Worm (Caenorhabditis elegans) whole organism, L1 larva: ENCODE results near the gene ZK1236.1.

Source experiments
- C04F5.9 ChIP-seq: sonication (generic microtip); optimal IDR thresholded peaks from 2 replicates; lab custom pipeline; 2016; ENCODE audit warnings: missing genetic modification characterization, missing compliant biosample characterization
- C16A3.4 ChIP-seq: fragments of 150-350 bp; optimal IDR thresholded peaks from 2 replicates; lab custom pipeline; 2014; ENCODE audit warnings: missing biosample characterization, missing genetic modification characterization
- C34B4.2 ChIP-seq: sonication (generic microtip); optimal IDR thresholded peaks from 2 replicates; lab custom pipeline; 2017; ENCODE audit warnings: mild to moderate bottlenecking, missing genetic modification characterization, missing compliant biosample characterization
- ceh-82 ChIP-seq, 3 experiments: fragments of 150-350 bp in 1 of 3; sonication (generic microtip) in 2 of 3; optimal IDR thresholded peaks; 2 replicates each; lab custom pipeline; 2014 to 2017; ENCODE audit warnings: missing biosample characterization in 3 of 3, missing genetic modification characterization in 3 of 3
- ceh-88 ChIP-seq: fragments of 200-800 bp; sonication (Bioruptor generic); IDR thresholded peaks from 2 replicates; pipeline ENCODE4 v1.3.6; 2022; ENCODE audit warnings: missing genetic modification characterization, missing compliant biosample characterization
- egl-13 ChIP-seq: sonication (generic microtip); optimal IDR thresholded peaks from 2 replicates; lab custom pipeline; 2016; ENCODE audit warnings: missing genotype, missing genetic modification reagents, missing genetic modification characterization, missing compliant biosample characterization
- egl-27 ChIP-seq, 2 experiments: fragments of 150-350 bp in 1 of 2; sonication (generic microtip); optimal IDR thresholded peaks; 3 replicates each; lab custom pipeline; 2017 to 2018; ENCODE audit warnings: missing biosample characterization in 2 of 2, missing genetic modification characterization in 2 of 2, missing genetic modification reagents in 2 of 2
- elt-2 ChIP-seq: sonication (generic microtip); optimal IDR thresholded peaks from 2 replicates; lab custom pipeline; 2016; ENCODE audit warnings: missing genetic modification characterization, mild to moderate bottlenecking, inconsistent platforms, missing compliant biosample characterization, missing genetic modification reagents
- grh-1 ChIP-seq: fragments of 200-800 bp; sonication (Bioruptor generic); IDR thresholded peaks from 2 replicates; pipeline ENCODE4 v1.3.6; 2022; ENCODE audit warnings: missing genetic modification reagents, missing genetic modification characterization, missing compliant biosample characterization
- hlh-17 ChIP-seq: fragments of 200-800 bp; sonication (Bioruptor generic); optimal IDR thresholded peaks from 2 replicates; lab custom pipeline; 2018; ENCODE audit warnings: missing genetic modification characterization, mild to moderate bottlenecking, missing compliant biosample characterization, moderate library complexity, borderline replicate concordance
- lin-15B ChIP-seq: fragments of 150-350 bp; sonication (generic microtip); optimal IDR thresholded peaks from 3 replicates; lab custom pipeline; 2014; ENCODE audit warnings: missing biosample characterization, missing genetic modification characterization
- lin-39 ChIP-seq: fragments of 150-350 bp; optimal IDR thresholded peaks from 2 replicates; lab custom pipeline; 2014; ENCODE audit warnings: missing biosample characterization, missing genetic modification reagents, missing genetic modification characterization
- mab-9 ChIP-seq: fragments of 200-800 bp; sonication (Bioruptor generic); IDR thresholded peaks from 2 replicates; pipeline ENCODE4 v1.3.6; 2022; ENCODE audit warnings: missing genetic modification reagents, missing genetic modification characterization, missing compliant biosample characterization
- nhr-12 ChIP-seq: sonication (generic microtip); optimal IDR thresholded peaks from 2 replicates; lab custom pipeline; 2017; ENCODE audit warnings: missing biosample characterization, missing genetic modification characterization
- nhr-19 ChIP-seq: fragments of 200-800 bp; sonication (Bioruptor generic); conservative IDR thresholded peaks from 2 replicates; pipeline ENCODE4 v1.3.6; 2022; ENCODE audit warnings: missing genetic modification characterization, missing compliant biosample characterization
- nhr-84 ChIP-seq: sonication (generic microtip); optimal IDR thresholded peaks from 2 replicates; lab custom pipeline; 2017; ENCODE audit warnings: missing biosample characterization, missing genetic modification characterization
- pqm-1 ChIP-seq: sonication (generic microtip); optimal IDR thresholded peaks from 3 replicates; lab custom pipeline; 2017; ENCODE audit warnings: missing biosample characterization, missing genetic modification characterization
- rnt-1 ChIP-seq: sonication (generic microtip); optimal IDR thresholded peaks from 2 replicates; lab custom pipeline; 2016; ENCODE audit warnings: mild to moderate bottlenecking, missing genetic modification characterization, moderate library complexity, missing compliant biosample characterization
- snu-23 ChIP-seq: sonication (generic microtip); optimal IDR thresholded peaks from 2 replicates; lab custom pipeline; 2016; ENCODE audit warnings: missing genetic modification characterization, missing compliant biosample characterization
- sptf-1 ChIP-seq: fragments of 150-350 bp; optimal IDR thresholded peaks from 2 replicates; lab custom pipeline; 2014; ENCODE audit warnings: missing biosample characterization, missing genetic modification characterization
- tbx-2 ChIP-seq: sonication (generic microtip); optimal IDR thresholded peaks from 2 replicates; lab custom pipeline; 2016; ENCODE audit warnings: missing genetic modification characterization, missing compliant biosample characterization
- unc-98 ChIP-seq: fragments of 200-800 bp; sonication (Bioruptor generic); IDR thresholded peaks from 2 replicates; pipeline ENCODE4 v1.3.6; 2022; ENCODE audit warnings: missing genetic modification characterization, missing compliant biosample characterization

Gene ZK1236.1

ce11 chrIII:8473292-8473691, 44.2 kb downstream of the ZK1236.1 start:
- no peak for TF ChIP-seq lin-39 (tag; lab: Kevin White, UChicago)
- TF ChIP-seq C16A3.4 (tag; lab: Kevin White, UChicago) = no peak
- no peak for TF ChIP-seq snu-23 (GFP tag; lab: Kevin White, UChicago)
- TF ChIP-seq nhr-12 (tag; lab: Kevin White, UChicago) = no peak
- TF ChIP-seq, all 84 proteins: peak for 0

- TF ChIP-seq tbx-2 (tag; lab: Kevin White, UChicago) (no peak), egl-13 (tag; lab: Kevin White, UChicago) (no peak), ceh-82 (tag; optimal IDR thresholded peaks at IDR 0.05; lab: Kevin White, UChicago) (no peak), mab-9 (GFP tag; lab: Robert Waterston, UW) (no peak), nhr-84 (tag; lab: Kevin White, UChicago) (no peak), ceh-88 (no peak), nhr-19 (GFP tag; lab: Robert Waterston, UW) (no peak), egl-27 (tag; optimal IDR thresholded peaks at IDR 0.05; lab: Kevin White, UChicago) (no peak), elt-2 (tag; lab: Kevin White, UChicago) (peak; percentile 73), rnt-1 (tag; lab: Kevin White, UChicago) (no peak), C34B4.2 (tag; lab: Kevin White, UChicago) (no peak), sptf-1 (tag; lab: Kevin White, UChicago) (no peak), pqm-1 (peak; percentile 15)
These were observed 50.3 kb downstream of the ZK1236.1 start for ce11 chrIII:8479322-8479864.

ce11 chrIII:8480355-8480754, 51.3 kb downstream of the ZK1236.1 start, which contains the start of gene F42H10.6:
Gene F42H10.6 (minus strand): TSS chrIII:8480455.
- TF ChIP-seq grh-1 = no peak
- TF ChIP-seq C04F5.9 (tag; lab: Kevin White, UChicago) = no peak
- no peak for TF ChIP-seq C34B4.2 (tag; lab: Kevin White, UChicago)
- no peak for TF ChIP-seq unc-98 (GFP tag; lab: Robert Waterston, UW)
- TF ChIP-seq lin-15B = no peak
- TF ChIP-seq hlh-17 (GFP tag; lab: Kevin White, UChicago) = no peak
- TF ChIP-seq, all 84 proteins: peak for 0
